Worm (Caenorhabditis elegans): ENCODE results near the gene hot-2.

Gene hot-2

DNA sequence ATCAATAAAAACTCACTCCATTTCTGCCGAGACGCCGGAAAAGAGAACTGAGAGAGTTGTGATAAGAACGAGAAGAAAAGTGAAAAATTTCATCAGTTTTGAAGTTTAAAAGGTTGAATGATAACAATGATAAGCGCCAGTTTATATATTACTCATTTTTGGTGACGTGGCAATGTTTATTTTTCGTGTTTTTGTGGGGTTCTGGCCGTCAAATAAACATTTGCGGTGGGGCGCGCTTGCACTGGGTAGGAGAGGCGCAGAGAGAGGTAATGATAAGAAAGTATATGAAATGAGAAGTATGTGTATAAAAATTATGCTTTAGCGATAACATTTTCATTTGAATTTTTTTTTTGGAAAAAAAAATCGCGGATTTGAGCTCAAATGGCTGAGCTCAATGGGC is 15.9 kb upstream of the hot-2 start, which contains the start of gene Y39B6A.5 (continued):
- TF ChIP-seq ekl-4 (GFP tag; IDR thresholded peaks at IDR 0.05) = no peak
- no peak for TF ChIP-seq Y53F4B.3 (GFP tag; IDR thresholded peaks at IDR 0.05)
- no peak for TF ChIP-seq dox-1 (GFP tag; IDR thresholded peaks at IDR 0.05)
- no peak for TF ChIP-seq ztf-28 (GFP tag; IDR thresholded peaks at IDR 0.05)
- TF ChIP-seq F39B2.1 (GFP tag; IDR thresholded peaks at IDR 0.05) = no peak
- no peak for TF ChIP-seq aptf-2 (GFP tag; conservative IDR thresholded peaks at IDR 0.05)
- TF ChIP-seq lin-26 (GFP tag; IDR thresholded peaks at IDR 0.05) = no peak
- no peak for TF ChIP-seq aptf-3 (GFP tag; IDR thresholded peaks at IDR 0.05)
- TF ChIP-seq B0336.3 (GFP tag; IDR thresholded peaks at IDR 0.05) = no peak
- TF ChIP-seq madf-3 (GFP tag; IDR thresholded peaks at IDR 0.05) = no peak
- no peak for TF ChIP-seq ccch-3 (GFP tag; optimal IDR thresholded peaks at IDR 0.05)
- no peak for TF ChIP-seq madf-6 (GFP tag; IDR thresholded peaks at IDR 0.05)
- peak; percentile 92 to 97 for TF ChIP-seq let-607 (tag; optimal IDR thresholded peaks at IDR 0.05)
- no peak for TF ChIP-seq F10E7.11 (tag; optimal IDR thresholded peaks at IDR 0.05)
- no peak for TF ChIP-seq C17E4.6 (GFP tag; IDR thresholded peaks at IDR 0.05)
- TF ChIP-seq Y79H2A.3 (GFP tag; conservative IDR thresholded peaks at IDR 0.05) = no peak
- TF ChIP-seq lin-40 (tag; optimal IDR thresholded peaks at IDR 0.05) = peak; percentile 55
- no peak for TF ChIP-seq hmg-20 (GFP tag; IDR thresholded peaks at IDR 0.05)
- TF ChIP-seq sdz-38 (tag; optimal IDR thresholded peaks at IDR 0.05) = no peak
- no peak for TF ChIP-seq nfya-2 (GFP tag; IDR thresholded peaks at IDR 0.05)
- TF ChIP-seq F55B11.4 (tag; optimal IDR thresholded peaks at IDR 0.05; ENCODE audit: borderline replicate concordance, insufficient read depth) = no peak
- no peak for TF ChIP-seq snpc-1.3 (tag; optimal IDR thresholded peaks at IDR 0.05; ENCODE audit: insufficient read depth)
- TF ChIP-seq K11D2.4 (GFP tag; IDR thresholded peaks at IDR 0.05) = no peak
- TF ChIP-seq athp-1 (tag; optimal IDR thresholded peaks at IDR 0.05) = no peak
- TF ChIP-seq somi-1 (GFP tag; optimal IDR thresholded peaks at IDR 0.05) = no peak
- TF ChIP-seq mes-4 (tag; optimal IDR thresholded peaks at IDR 0.05) = no peak
- no peak for TF ChIP-seq zim-3 (tag; optimal IDR thresholded peaks at IDR 0.05)
- peak; percentile 74 for TF ChIP-seq atf-7 (tag; optimal IDR thresholded peaks at IDR 0.05)
- no peak for TF ChIP-seq mxl-1 (tag; optimal IDR thresholded peaks at IDR 0.05)
- no peak for TF ChIP-seq pbrm-1 (GFP tag; IDR thresholded peaks at IDR 0.05)
- no peak for TF ChIP-seq egl-18 (GFP tag; IDR thresholded peaks at IDR 0.05)
- no peak for TF ChIP-seq F52B5.7 (tag; optimal IDR thresholded peaks at IDR 0.05)
- no peak for TF ChIP-seq chd-7 (tag; optimal IDR thresholded peaks at IDR 0.05)
- TF ChIP-seq nhr-80 (tag; optimal IDR thresholded peaks at IDR 0.05) = peak; percentile 97
- no peak for TF ChIP-seq akir-1 (GFP tag; optimal IDR thresholded peaks at IDR 0.05)
- no peak for TF ChIP-seq F57C9.4 (tag; optimal IDR thresholded peaks at IDR 0.05)
- TF ChIP-seq lir-1 (GFP tag; conservative IDR thresholded peaks at IDR 0.05) = no peak
- no peak for TF ChIP-seq ztf-3 (GFP tag; optimal IDR thresholded peaks at IDR 0.05)
- TF ChIP-seq K12H6.12 (tag; optimal IDR thresholded peaks at IDR 0.05) = peak; percentile 6
- no peak for TF ChIP-seq B0035.1 (tag; optimal IDR thresholded peaks at IDR 0.05)
- TF ChIP-seq madf-8 (GFP tag; conservative IDR thresholded peaks at IDR 0.05) = no peak
- TF ChIP-seq snpc-4 (GFP tag; optimal IDR thresholded peaks at IDR 0.05) = no peak
- TF ChIP-seq snpc-4 (tag; optimal IDR thresholded peaks at IDR 0.05) = peak; percentile 26 to 60 (median 49)
- no peak for TF ChIP-seq F57A8.1 (GFP tag; optimal IDR thresholded peaks at IDR 0.05)
- TF ChIP-seq bed-2 (GFP tag; IDR thresholded peaks at IDR 0.05) = no peak
- TF ChIP-seq hlh-26 (GFP tag; conservative IDR thresholded peaks at IDR 0.05) = no peak
- TF ChIP-seq egl-44 (GFP tag; IDR thresholded peaks at IDR 0.05) = 0 out of 2 replicates have a peak, but pooled peaks have one; percentile 29
- TF ChIP-seq let-526 (GFP tag; IDR thresholded peaks at IDR 0.05) = no peak
- TF ChIP-seq B0019.2 (GFP tag; conservative IDR thresholded peaks at IDR 0.05) = no peak
- no peak for TF ChIP-seq attf-3 (GFP tag; conservative IDR thresholded peaks at IDR 0.05)
